Worm (Caenorhabditis elegans): ENCODE measurements around the gene C07H4.1.

Gene C07H4.1

DNA sequence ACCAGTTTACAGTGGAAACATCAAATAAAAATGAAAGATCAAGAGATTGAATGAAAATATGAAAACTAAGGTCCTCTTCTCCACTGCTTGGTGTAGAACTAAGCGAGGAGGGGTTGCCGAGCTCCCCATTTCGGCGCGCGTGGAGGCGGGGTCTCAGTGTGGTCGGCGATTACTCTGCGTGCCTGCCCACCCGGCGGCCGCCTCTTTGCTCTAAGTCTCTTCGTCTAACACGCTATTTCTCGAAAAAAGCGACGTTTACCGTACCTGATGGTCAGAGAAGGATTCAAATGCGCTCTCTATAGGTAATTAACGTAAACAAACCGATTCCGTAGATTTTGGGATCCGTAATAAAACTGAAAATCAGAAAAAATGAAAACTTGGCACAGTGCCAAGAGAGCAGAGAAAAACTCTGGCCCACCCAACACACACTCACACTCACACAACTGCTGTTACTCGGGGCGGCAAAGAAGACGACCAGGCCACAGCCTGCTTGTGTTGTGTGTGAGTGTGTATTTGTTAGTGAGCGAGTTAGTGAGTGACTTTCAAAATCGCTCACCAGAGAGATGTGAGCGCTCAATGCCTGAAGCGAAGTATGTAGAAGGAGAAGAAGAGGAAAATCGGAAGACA, 31.8 kb downstream of the C07H4.1 start (continued):
- no peak for TF ChIP-seq fos-1 (tag; optimal IDR thresholded peaks at IDR 0.05)
- no peak for TF ChIP-seq fkh-10 (GFP tag; optimal IDR thresholded peaks at IDR 0.05)
- TF ChIP-seq F44E2.7 (GFP tag; IDR thresholded peaks at IDR 0.05): no peak
- no peak for TF ChIP-seq vab-7 (GFP tag; IDR thresholded peaks at IDR 0.05)
- no peak for TF ChIP-seq ceh-28 (tag; optimal IDR thresholded peaks at IDR 0.05)
- no peak for TF ChIP-seq ama-1 (optimal IDR thresholded peaks at IDR 0.05)
- no peak for TF ChIP-seq madf-5 (GFP tag; IDR thresholded peaks at IDR 0.05)
- TF ChIP-seq spr-1 (tag; optimal IDR thresholded peaks at IDR 0.05): no peak
- no peak for TF ChIP-seq nhr-25 (tag; optimal IDR thresholded peaks at IDR 0.05; ENCODE audit: borderline replicate concordance, insufficient read depth)
- TF ChIP-seq lir-3 (tag; optimal IDR thresholded peaks at IDR 0.05): no peak
- TF ChIP-seq lin-13 (GFP tag; optimal IDR thresholded peaks at IDR 0.05): peak; percentile 59
- peak; percentile 52 for TF ChIP-seq T20F7.1 (GFP tag; optimal IDR thresholded peaks at IDR 0.05)
- TF ChIP-seq nhr-102 (tag; optimal IDR thresholded peaks at IDR 0.05): peak; percentile 20
- TF ChIP-seq ceh-32 (tag; optimal IDR thresholded peaks at IDR 0.05; ENCODE audit: poor library complexity): peak; percentile 7
- no peak for TF ChIP-seq ces-1 (GFP tag; optimal IDR thresholded peaks at IDR 0.05)
- no peak for TF ChIP-seq dmd-8 (GFP tag; IDR thresholded peaks at IDR 0.05)
- TF ChIP-seq daf-8 (GFP tag; IDR thresholded peaks at IDR 0.05): no peak
- TF ChIP-seq dmd-6 (GFP tag; IDR thresholded peaks at IDR 0.05): peak; percentile 69
- peak; percentile 35 for TF ChIP-seq dpl-1 (GFP tag; optimal IDR thresholded peaks at IDR 0.05)
- TF ChIP-seq egl-43 (GFP tag; IDR thresholded peaks at IDR 0.05): no peak
- peak; percentile 90 for TF ChIP-seq hmg-1.1 (GFP tag; IDR thresholded peaks at IDR 0.05)
- TF ChIP-seq lin-29 (GFP tag; IDR thresholded peaks at IDR 0.05): no peak
- no peak for TF ChIP-seq F10B5.3 (tag; optimal IDR thresholded peaks at IDR 0.05)
- TF ChIP-seq hlh-11 (tag; optimal IDR thresholded peaks at IDR 0.05): peak; percentile 92
- TF ChIP-seq nhr-77 (tag; optimal IDR thresholded peaks at IDR 0.05): peak; percentile 68
- TF ChIP-seq spr-3 (GFP tag; optimal IDR thresholded peaks at IDR 0.05): no peak
- TF ChIP-seq mxl-3 (GFP tag; optimal IDR thresholded peaks at IDR 0.05): peak; percentile 5
- TF ChIP-seq cey-2 (tag; optimal IDR thresholded peaks at IDR 0.05; ENCODE audit: borderline replicate concordance, insufficient read depth): no peak
- no peak for TF ChIP-seq jun-1 (tag; optimal IDR thresholded peaks at IDR 0.05)
- TF ChIP-seq madf-9 (GFP tag; conservative IDR thresholded peaks at IDR 0.05): no peak
- TF ChIP-seq attf-4 (tag; optimal IDR thresholded peaks at IDR 0.05): no peak
- peak in 1 of 2 experiments; percentile 74 for TF ChIP-seq hif-1 (tag; optimal IDR thresholded peaks at IDR 0.05)
- no peak for TF ChIP-seq zip-11 (GFP tag; IDR thresholded peaks at IDR 0.05)
- no peak for TF ChIP-seq mdt-29 (GFP tag; IDR thresholded peaks at IDR 0.05)
- peak; percentile 89 for TF ChIP-seq mep-1 (tag; optimal IDR thresholded peaks at IDR 0.05)
- no peak for TF ChIP-seq pha-4 (GFP tag; IDR thresholded peaks at IDR 0.05)
- no peak for TF ChIP-seq pha-4 (tag; optimal IDR thresholded peaks at IDR 0.05)
- no peak for TF ChIP-seq Y5F2A.4 (GFP tag; optimal IDR thresholded peaks at IDR 0.05)

DNA sequence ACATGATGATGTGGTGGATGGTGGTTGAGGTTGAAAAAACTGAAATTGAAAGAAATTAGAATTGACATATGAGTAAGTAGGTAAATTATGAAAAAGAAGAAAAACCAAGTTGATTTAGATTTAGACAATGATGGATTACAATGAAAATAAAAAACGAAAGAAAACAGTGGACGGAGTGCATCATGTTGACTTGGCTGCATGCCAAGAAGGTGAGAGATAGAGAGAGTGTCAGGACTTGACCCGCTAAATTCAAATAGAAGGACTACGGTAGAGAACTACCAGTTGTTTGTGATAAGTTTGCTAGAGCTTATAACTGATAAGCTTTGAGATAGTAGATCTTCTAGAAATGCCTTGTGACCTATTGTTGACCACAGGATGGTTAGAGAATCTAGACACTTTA, 32.4 kb downstream of the C07H4.1 start, which contains the start of gene T24B8.3:
TSS of gene T24B8.3 (minus strand) at position 39 of the 400 bp plus-strand sequence.
- TF ChIP-seq ctbp-1 (GFP tag; IDR thresholded peaks at IDR 0.05) (no peak), php-3 (GFP tag; IDR thresholded peaks at IDR 0.05) (no peak), ceh-32 (tag; optimal IDR thresholded peaks at IDR 0.05; ENCODE audit: poor library complexity) (no peak), unc-130 (GFP tag; optimal IDR thresholded peaks at IDR 0.05) (no peak), fkh-10 (GFP tag; optimal IDR thresholded peaks at IDR 0.05) (no peak), ZK546.5 (tag; optimal IDR thresholded peaks at IDR 0.05) (no peak), Y5F2A.4 (GFP tag; optimal IDR thresholded peaks at IDR 0.05) (no peak), nhr-76 (tag; optimal IDR thresholded peaks at IDR 0.05) (no peak), pqm-1 (tag; optimal IDR thresholded peaks at IDR 0.05) (no peak), hlh-30 (tag; optimal IDR thresholded peaks at IDR 0.05; ENCODE audit: insufficient read depth) (peak; percentile 9), Y48G9A.11 (GFP tag; IDR thresholded peaks at IDR 0.05) (no peak), lin-13 (GFP tag; optimal IDR thresholded peaks at IDR 0.05) (no peak), pha-4 (GFP tag; IDR thresholded peaks at IDR 0.05) (no peak), pha-4 (tag; optimal IDR thresholded peaks at IDR 0.05) (no peak), hif-1 (tag; optimal IDR thresholded peaks at IDR 0.05) (no peak), dpl-1 (GFP tag; optimal IDR thresholded peaks at IDR 0.05) (peak; percentile 1), nhr-6 (tag; optimal IDR thresholded peaks at IDR 0.05) (no peak), nhr-237 (tag; optimal IDR thresholded peaks at IDR 0.05) (no peak), F26F4.8 (GFP tag; conservative IDR thresholded peaks at IDR 0.05) (no peak), dve-1 (tag; optimal IDR thresholded peaks at IDR 0.05; ENCODE audit: insufficient read depth) (peak; percentile 20)

Data from whole organism, L4 larva.